Worm (Caenorhabditis elegans) whole organism, L4 larva: ENCODE measurements around the gene VW02B12L.2.

Source experiments
- ceh-20 ChIP-seq: fragments of 200-800 bp; sonication (Bioruptor generic); IDR thresholded peaks from 2 replicates; pipeline ENCODE4 v1.3.6; 2022; ENCODE audit warnings: missing genetic modification reagents, missing genetic modification characterization, missing compliant biosample characterization
- dpl-1 ChIP-seq: fragments of 150-350 bp; optimal IDR thresholded peaks from 2 replicates; lab custom pipeline; 2014; ENCODE audit warnings: missing biosample characterization, missing genetic modification reagents, missing genetic modification characterization
- dve-1 ChIP-seq: sonication (generic microtip); optimal IDR thresholded peaks from 2 replicates; lab custom pipeline; 2017; ENCODE audit warnings: antibody characterized with exemption, mild to moderate bottlenecking, missing genetic modification characterization, missing compliant biosample characterization; ENCODE audit not compliant: insufficient read depth
- lsy-2 ChIP-seq, 2 experiments: fragments of 150-350 bp in 1 of 2; sonication (generic microtip) in 1 of 2; optimal IDR thresholded peaks; 2 replicates each; lab custom pipeline; 2014 to 2017; ENCODE audit warnings: missing biosample characterization in 2 of 2, missing genetic modification characterization in 2 of 2
- mdl-1 ChIP-seq, 2 experiments: fragments of 150-350 bp in 1 of 2; sonication (generic microtip) in 1 of 2; optimal IDR thresholded peaks; 2 replicates each; lab custom pipeline; 2014 to 2017; ENCODE audit warnings: missing biosample characterization in 2 of 2, missing genetic modification characterization in 2 of 2
- mdt-29 ChIP-seq: fragments of 200-800 bp; sonication (Bioruptor generic); IDR thresholded peaks from 2 replicates; pipeline ENCODE4 v1.3.6; 2022; ENCODE audit warnings: missing genetic modification reagents, missing genetic modification characterization, missing compliant biosample characterization
- nhr-11 ChIP-seq: fragments of 150-350 bp; optimal IDR thresholded peaks from 2 replicates; lab custom pipeline; 2014; ENCODE audit warnings: missing biosample characterization, missing genetic modification characterization
- nhr-42 ChIP-seq: fragments of 200-800 bp; sonication (Bioruptor generic); IDR thresholded peaks from 2 replicates; pipeline ENCODE4 v1.3.6; 2022; ENCODE audit warnings: missing genetic modification characterization, missing compliant biosample characterization
- pha-4 ChIP-seq, 2 experiments: fragments of 150-350 bp in 1 of 2; fragments of 200-800 bp in 1 of 2; sonication (Bioruptor generic) in 1 of 2; IDR thresholded peaks in 1 of 2; optimal IDR thresholded peaks in 1 of 2; 2 replicates each; pipeline versions ENCODE4 v1.3.6 to Lab custom; 2014 to 2022; ENCODE audit warnings: missing genetic modification characterization in 2 of 2, missing genetic modification reagents in 2 of 2, missing biosample characterization in 1 of 2, missing compliant biosample characterization in 1 of 2
- pqm-1 ChIP-seq: sonication (generic microtip); optimal IDR thresholded peaks from 2 replicates; lab custom pipeline; 2017; ENCODE audit warnings: missing biosample characterization, missing genetic modification characterization
- sdz-12 ChIP-seq: fragments of 200-800 bp; sonication (Bioruptor generic); optimal IDR thresholded peaks from 2 replicates; lab custom pipeline; 2018; ENCODE audit warnings: mild to moderate bottlenecking, missing genetic modification characterization, missing compliant biosample characterization
- tra-1 ChIP-seq: fragments of 200-800 bp; sonication (Bioruptor generic); IDR thresholded peaks from 2 replicates; pipeline ENCODE4 v1.3.6; 2022; ENCODE audit warnings: missing genetic modification reagents, missing genetic modification characterization, missing compliant biosample characterization

DNA sequence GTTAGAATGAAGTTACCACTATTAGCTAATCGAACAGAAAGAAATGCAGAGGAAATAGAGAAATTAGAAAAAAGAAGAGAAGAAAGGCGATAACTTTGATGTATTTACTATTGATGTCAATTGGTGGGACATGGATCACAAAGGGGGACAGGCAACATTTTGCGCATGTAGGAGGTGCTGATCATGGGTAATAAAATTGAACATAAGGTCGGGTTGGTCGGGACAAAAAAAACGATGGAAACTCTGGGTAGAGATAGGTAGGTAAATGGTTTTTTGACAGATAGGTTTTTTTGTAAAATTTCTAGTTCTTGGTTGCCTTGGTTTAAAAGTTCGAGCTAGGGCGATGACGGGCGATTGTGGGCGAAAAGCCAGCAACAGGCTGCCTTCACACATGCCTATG, 49.3 kb downstream of the VW02B12L.2 start, which contains the start of gene shn-1:
- TF ChIP-seq pha-4 (GFP tag; IDR thresholded peaks at IDR 0.05; lab: Robert Waterston, UW), result no peak
- TF ChIP-seq pha-4 (tag; optimal IDR thresholded peaks at IDR 0.05; lab: Kevin White, UChicago), result no peak
- no peak for TF ChIP-seq mdt-29
- TF ChIP-seq lsy-2 (tag; optimal IDR thresholded peaks at IDR 0.05; lab: Kevin White, UChicago), result no peak
- no peak for TF ChIP-seq mdl-1 (tag; optimal IDR thresholded peaks at IDR 0.05; lab: Kevin White, UChicago)
- TF ChIP-seq nhr-42, result no peak
- TF ChIP-seq dpl-1, result no peak
- TF ChIP-seq ceh-20 (GFP tag; lab: Robert Waterston, UW), result no peak
- no peak for TF ChIP-seq pqm-1
- no peak for TF ChIP-seq dve-1
- no peak for TF ChIP-seq tra-1
- no peak for TF ChIP-seq nhr-11 (tag; lab: Kevin White, UChicago)
- TF ChIP-seq sdz-12 (GFP tag; lab: Kevin White, UChicago), result no peak
